Worm (Caenorhabditis elegans): ENCODE data around the gene F58H1.5.

Gene F58H1.5

ce11 chrV:11979673-11980561 lies 21.7 kb downstream of the F58H1.5 start, which contains the start of gene snr-4:
snr-4 (minus strand) TSS chrV:11979723.
- TF ChIP-seq him-1 (tag; optimal IDR thresholded peaks at IDR 0.05) (peak; percentile 92), nhr-80 (tag; optimal IDR thresholded peaks at IDR 0.05) (peak; percentile 75), tbp1 (GFP tag; optimal IDR thresholded peaks at IDR 0.05) (peak; percentile 81), madf-10 (tag; optimal IDR thresholded peaks at IDR 0.05) (peak; percentile 56), nfyb-1 (GFP tag; IDR thresholded peaks at IDR 0.05) (peak; percentile 97), gei-17 (GFP tag; optimal IDR thresholded peaks at IDR 0.05) (peak; percentile 72), Y53F4B.3 (GFP tag; IDR thresholded peaks at IDR 0.05) (peak; percentile 76), dox-1 (GFP tag; IDR thresholded peaks at IDR 0.05) (peak; percentile 98), hsf-1 (GFP tag; IDR thresholded peaks at IDR 0.05) (peak; percentile 53), ztf-3 (GFP tag; optimal IDR thresholded peaks at IDR 0.05) (peak; percentile 10), F52B5.7 (tag; optimal IDR thresholded peaks at IDR 0.05) (peak; percentile 78), snpc-3.4 (tag; optimal IDR thresholded peaks at IDR 0.05) (peak; percentile 97), nhr-90 (tag; optimal IDR thresholded peaks at IDR 0.05) (peak; percentile 61), F33H1.4 (GFP tag; IDR thresholded peaks at IDR 0.05) (peak; percentile 78), F49E8.2 (tag; optimal IDR thresholded peaks at IDR 0.05; ENCODE audit: insufficient read depth) (peak; percentile 93), hlh-12 (tag; optimal IDR thresholded peaks at IDR 0.05) (no peak), die-1 (tag; optimal IDR thresholded peaks at IDR 0.05) (peak; percentile 60), T26A5.8 (tag; optimal IDR thresholded peaks at IDR 0.05) (no peak), K12H6.12 (tag; optimal IDR thresholded peaks at IDR 0.05) (peak; percentile 88), aptf-2 (GFP tag; conservative IDR thresholded peaks at IDR 0.05) (peak; percentile 78), ztf-25 (GFP tag; IDR thresholded peaks at IDR 0.05) (no peak), ccch-3 (GFP tag; optimal IDR thresholded peaks at IDR 0.05) (no peak), ekl-4 (GFP tag; IDR thresholded peaks at IDR 0.05) (peak; percentile 97), atf-7 (tag; optimal IDR thresholded peaks at IDR 0.05) (peak; percentile 81), sea-2 (GFP tag; IDR thresholded peaks at IDR 0.05) (no peak), mcd-1 (GFP tag; IDR thresholded peaks at IDR 0.05) (peak; percentile 93), F57A8.1 (GFP tag; optimal IDR thresholded peaks at IDR 0.05) (no peak), xnd-1 (tag; optimal IDR thresholded peaks at IDR 0.05) (peak; percentile 61), ets-4 (GFP tag; optimal IDR thresholded peaks at IDR 0.05) (peak; percentile 26), lin-26 (GFP tag; IDR thresholded peaks at IDR 0.05) (peak; percentile 73), dpff-1 (tag; optimal IDR thresholded peaks at IDR 0.05) (peak; percentile 83), D2030.7 (GFP tag; IDR thresholded peaks at IDR 0.05) (peak; percentile 99), mel-28 (tag; optimal IDR thresholded peaks at IDR 0.05; ENCODE audit: borderline replicate concordance) (peak; percentile 25), Y53G8AR.9 (GFP tag; conservative IDR thresholded peaks at IDR 0.05) (peak; percentile 92), lag-1 (GFP tag; IDR thresholded peaks at IDR 0.05) (no peak), hmg-1.2 (GFP tag; IDR thresholded peaks at IDR 0.05) (peak; percentile 97), ztf-6 (GFP tag; IDR thresholded peaks at IDR 0.05) (peak; percentile 48; the same call in 1 of the 2 replicates), nhr-120 (GFP tag; IDR thresholded peaks at IDR 0.05) (no peak), ZK185.1 (tag; optimal IDR thresholded peaks at IDR 0.05; ENCODE audit: poor library complexity, severe bottlenecking) (peak; percentile 73), snpc-4 (GFP tag; optimal IDR thresholded peaks at IDR 0.05) (peak; percentile 99), snpc-4 (tag; optimal IDR thresholded peaks at IDR 0.05) (peak; percentile 99 to 100 (median 99)), rec-8 (tag; optimal IDR thresholded peaks at IDR 0.05) (peak in 1 of 2 experiments; percentile 37), hrde-1 (tag; optimal IDR thresholded peaks at IDR 0.05; ENCODE audit: borderline replicate concordance) (peak; percentile 86), B0019.2 (GFP tag; conservative IDR thresholded peaks at IDR 0.05) (peak; percentile 56; the same call in 1 of the 2 replicates), somi-1 (GFP tag; optimal IDR thresholded peaks at IDR 0.05) (peak; percentile 58), cebp-2 (GFP tag; IDR thresholded peaks at IDR 0.05) (peak; percentile 61; the same call in 1 of the 2 replicates)
